Worm (Caenorhabditis elegans): Measurements from ENCODE around the gene C25F9.13.

ce11 chrV:19380968-19381367 is 17.8 kb downstream of the C25F9.13 start, which contains the start of gene srw-84:
- TF ChIP-seq hlh-8 (tag; optimal IDR thresholded peaks at IDR 0.05), result no peak
- TF ChIP-seq pros-1 (tag; optimal IDR thresholded peaks at IDR 0.05), result no peak
- TF ChIP-seq ceh-14 (tag; optimal IDR thresholded peaks at IDR 0.05), result no peak
- no peak for TF ChIP-seq dve-1 (tag; optimal IDR thresholded peaks at IDR 0.05)
- no peak for TF ChIP-seq ceh-22 (tag; optimal IDR thresholded peaks at IDR 0.05)
- no peak for TF ChIP-seq fkh-10 (GFP tag; optimal IDR thresholded peaks at IDR 0.05)
- TF ChIP-seq F13H6.1 (tag; optimal IDR thresholded peaks at IDR 0.05), result no peak
- no peak for TF ChIP-seq hlh-6 (tag; optimal IDR thresholded peaks at IDR 0.05)
- TF ChIP-seq ceh-6 (GFP tag; optimal IDR thresholded peaks at IDR 0.05), result no peak
- TF ChIP-seq ama-1 (optimal IDR thresholded peaks at IDR 0.05), result no peak
- TF ChIP-seq nhr-11 (tag; optimal IDR thresholded peaks at IDR 0.05), result no peak
- TF ChIP-seq unc-3 (GFP tag; conservative IDR thresholded peaks at IDR 0.05), result no peak
- no peak for TF ChIP-seq unc-3 (tag; optimal IDR thresholded peaks at IDR 0.05)
- TF ChIP-seq ceh-24 (tag; optimal IDR thresholded peaks at IDR 0.05), result no peak
- TF ChIP-seq odd-2 (tag; optimal IDR thresholded peaks at IDR 0.05), result no peak
